Worm (Caenorhabditis elegans) whole organism, midembryonic: ENCODE results near the gene ins-3.

ENCODE experiments used
- flt-1 ChIP-seq: fragments of 200-800 bp; sonication (Bioruptor generic); IDR thresholded peaks from 2 replicates; pipeline ENCODE4 v1.3.6; 2022; ENCODE audit warnings: missing genetic modification characterization, missing compliant biosample characterization
- tab-1 ChIP-seq: fragments of 200-800 bp; sonication (Bioruptor generic); IDR thresholded peaks from 2 replicates; pipeline ENCODE4 v1.3.6; 2022; ENCODE audit warnings: missing genetic modification characterization, missing compliant biosample characterization

ce11 chrII:5988224-5988623 is 2.3 kb downstream of the ins-3 start, which contains the start of gene ins-2:
- no peak for TF ChIP-seq flt-1 (GFP tag; lab: Robert Waterston, UW)
- TF ChIP-seq tab-1 (GFP tag; lab: Robert Waterston, UW) = no peak
